Fruit fly (Drosophila melanogaster) S2 (cell line): ENCODE results near the gene CG18404.

Source experiments
- CG8478 ChIP-seq: fragments of >200 bp; optimal IDR thresholded peaks from 2 replicates; lab custom pipeline; 2018
- CTCF ChIP-seq, 2 experiments: fragments of >200 bp; optimal IDR thresholded peaks; 2 replicates each; lab custom pipeline; 2018

DNA sequence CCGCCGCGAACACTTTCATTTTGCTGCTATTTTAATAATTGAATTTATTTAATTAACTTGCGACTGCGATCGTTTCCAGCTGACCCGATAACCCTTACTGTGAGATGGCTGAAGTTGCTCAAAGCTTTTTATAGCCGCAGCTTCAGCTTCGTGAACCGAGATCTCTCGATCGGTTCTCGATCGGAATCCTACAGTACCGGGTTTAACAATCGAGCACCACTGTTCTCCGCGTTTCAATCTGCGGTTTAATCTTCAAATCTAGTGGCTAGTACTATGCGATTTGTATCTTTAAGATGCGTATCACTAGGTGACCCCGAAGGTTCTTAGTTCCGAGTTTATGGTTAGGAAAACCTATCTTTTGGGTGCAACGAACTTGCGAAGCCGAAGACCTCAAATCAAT lies 6.4 kb upstream of the CG18404 start, which contains the start of gene CG9733:
- TF ChIP-seq CG8478 (lab: Kevin White, UChicago), result no peak
- TF ChIP-seq CTCF (optimal IDR thresholded peaks at IDR 0.05; lab: Kevin White, UChicago), result no peak
